Worm (Caenorhabditis elegans) whole organism, midembryonic: ENCODE measurements around the gene pcp-1.

Experiments used
- T22C8.4 ChIP-seq: fragments of 200-800 bp; sonication (Bioruptor generic); IDR thresholded peaks from 2 replicates; pipeline ENCODE4 v1.3.6; 2022; ENCODE audit warnings: missing genetic modification characterization, missing compliant biosample characterization
- cog-1 ChIP-seq: sonication (generic microtip); optimal IDR thresholded peaks from 2 replicates; lab custom pipeline; 2016; ENCODE audit warnings: missing genetic modification characterization, missing compliant biosample characterization
- flt-1 ChIP-seq: fragments of 200-800 bp; sonication (Bioruptor generic); IDR thresholded peaks from 2 replicates; pipeline ENCODE4 v1.3.6; 2022; ENCODE audit warnings: missing genetic modification characterization, missing compliant biosample characterization
- klf-2 ChIP-seq: fragments of 200-800 bp; sonication (Bioruptor generic); conservative IDR thresholded peaks from 2 replicates; pipeline ENCODE4 v1.3.6; 2022; ENCODE audit warnings: missing genetic modification reagents, missing genetic modification characterization, missing compliant biosample characterization
- med-1 ChIP-seq: sonication (generic microtip); optimal IDR thresholded peaks from 2 replicates; lab custom pipeline; 2017; ENCODE audit warnings: missing genetic modification characterization, mild to moderate bottlenecking, missing compliant biosample characterization, antibody characterized with exemption, missing genetic modification reagents; ENCODE audit not compliant: insufficient read depth
- ref-1 ChIP-seq: fragments of 200-800 bp; sonication (Bioruptor generic); conservative IDR thresholded peaks from 2 replicates; pipeline ENCODE4 v1.3.6; 2022; ENCODE audit warnings: missing genetic modification reagents, missing genetic modification characterization, missing compliant biosample characterization
- tab-1 ChIP-seq: fragments of 200-800 bp; sonication (Bioruptor generic); IDR thresholded peaks from 2 replicates; pipeline ENCODE4 v1.3.6; 2022; ENCODE audit warnings: missing genetic modification characterization, missing compliant biosample characterization
- ztf-23 ChIP-seq: fragments of 200-800 bp; sonication (Bioruptor generic); IDR thresholded peaks from 2 replicates; pipeline ENCODE4 v1.3.6; 2022; ENCODE audit warnings: missing genetic modification reagents, missing genetic modification characterization, missing compliant biosample characterization
- ztf-29 ChIP-seq: fragments of 200-800 bp; sonication (Bioruptor generic); IDR thresholded peaks from 2 replicates; pipeline ENCODE4 v1.3.6; 2022; ENCODE audit warnings: missing genetic modification reagents, missing genetic modification characterization, missing compliant biosample characterization

pcp-1 gene

ce11 chrIII:7809033-7809432, 50.3 kb downstream of the pcp-1 start:
- no peak for TF ChIP-seq ztf-29 (GFP tag; lab: Robert Waterston, UW)
- no peak for TF ChIP-seq tab-1
- no peak for TF ChIP-seq flt-1
- no peak for TF ChIP-seq med-1 (GFP tag; lab: Kevin White, UChicago)
- no peak for TF ChIP-seq ref-1 (GFP tag; lab: Robert Waterston, UW)
- TF ChIP-seq ztf-23: no peak
- TF ChIP-seq T22C8.4 (GFP tag; lab: Robert Waterston, UW): no peak
- no peak for TF ChIP-seq cog-1 (tag; lab: Kevin White, UChicago)
- no peak for TF ChIP-seq klf-2 (GFP tag; lab: Robert Waterston, UW)
